Worm (Caenorhabditis elegans) whole organism, L3 larva: ENCODE data around the gene clh-4.

Experiments
- ZK546.5 ChIP-seq: sonication (generic microtip); optimal IDR thresholded peaks from 2 replicates; lab custom pipeline; 2017; ENCODE audit warnings: missing biosample characterization, missing genetic modification characterization
- aly-2 ChIP-seq: fragments of 150-350 bp; optimal IDR thresholded peaks from 2 replicates; lab custom pipeline; 2014; ENCODE audit warnings: missing biosample characterization, missing genetic modification characterization
- ceh-28 ChIP-seq: fragments of 150-350 bp; optimal IDR thresholded peaks from 2 replicates; lab custom pipeline; 2014; ENCODE audit warnings: missing biosample characterization, missing genetic modification reagents, missing genetic modification characterization
- fkh-2 ChIP-seq: fragments of 150-350 bp; optimal IDR thresholded peaks from 2 replicates; lab custom pipeline; 2014; ENCODE audit warnings: missing biosample characterization, missing genetic modification reagents, missing genetic modification characterization
- pha-4 ChIP-seq: fragments of 150-350 bp; optimal IDR thresholded peaks from 2 replicates; lab custom pipeline; 2014; ENCODE audit warnings: missing biosample characterization, missing genetic modification reagents, missing genetic modification characterization

DNA sequence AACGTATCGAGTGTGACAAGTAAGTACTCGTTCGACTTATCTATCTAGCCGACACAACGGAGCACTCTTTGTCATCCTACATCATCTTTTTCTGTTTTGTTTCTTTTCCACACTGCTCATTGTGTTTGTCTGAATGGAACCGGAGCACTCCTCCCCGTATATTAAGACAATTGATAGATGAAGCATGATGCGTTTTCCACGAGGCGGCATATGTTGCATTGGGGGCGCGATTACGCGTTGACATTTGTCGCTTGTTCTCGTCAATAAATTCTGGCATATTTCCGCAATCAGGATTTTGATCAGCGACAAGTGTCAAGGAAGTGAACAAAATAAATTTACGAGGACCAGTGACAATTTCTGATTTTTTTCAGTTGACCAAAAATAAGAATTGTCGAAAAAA is 32.2 kb downstream of the clh-4 start:
- TF ChIP-seq pha-4 (no peak), ZK546.5 (tag; lab: Kevin White, UChicago) (no peak), aly-2 (tag; lab: Kevin White, UChicago) (no peak), fkh-2 (tag; lab: Kevin White, UChicago) (no peak), ceh-28 (tag; lab: Kevin White, UChicago) (no peak)
